Fruit fly (Drosophila melanogaster) Kc167 (cell line): Measurements from ENCODE around the gene cib.

Source experiments
- Myc ChIP-seq: fragments of >200 bp; optimal IDR thresholded peaks from 2 replicates; lab custom pipeline; 2017; ENCODE audit warnings: missing external identifiers
- h ChIP-seq: fragments of >200 bp; optimal IDR thresholded peaks from 3 replicates; lab custom pipeline; 2018; ENCODE audit warnings: missing external identifiers
- insv ChIP-seq: fragments of >200 bp; optimal IDR thresholded peaks from 3 replicates; lab custom pipeline; 2018; ENCODE audit warnings: missing external identifiers
- ttk ChIP-seq: sonication (Bioruptor generic); optimal IDR thresholded peaks from 2 replicates; lab custom pipeline; 2017; ENCODE audit warnings: missing external identifiers

DNA sequence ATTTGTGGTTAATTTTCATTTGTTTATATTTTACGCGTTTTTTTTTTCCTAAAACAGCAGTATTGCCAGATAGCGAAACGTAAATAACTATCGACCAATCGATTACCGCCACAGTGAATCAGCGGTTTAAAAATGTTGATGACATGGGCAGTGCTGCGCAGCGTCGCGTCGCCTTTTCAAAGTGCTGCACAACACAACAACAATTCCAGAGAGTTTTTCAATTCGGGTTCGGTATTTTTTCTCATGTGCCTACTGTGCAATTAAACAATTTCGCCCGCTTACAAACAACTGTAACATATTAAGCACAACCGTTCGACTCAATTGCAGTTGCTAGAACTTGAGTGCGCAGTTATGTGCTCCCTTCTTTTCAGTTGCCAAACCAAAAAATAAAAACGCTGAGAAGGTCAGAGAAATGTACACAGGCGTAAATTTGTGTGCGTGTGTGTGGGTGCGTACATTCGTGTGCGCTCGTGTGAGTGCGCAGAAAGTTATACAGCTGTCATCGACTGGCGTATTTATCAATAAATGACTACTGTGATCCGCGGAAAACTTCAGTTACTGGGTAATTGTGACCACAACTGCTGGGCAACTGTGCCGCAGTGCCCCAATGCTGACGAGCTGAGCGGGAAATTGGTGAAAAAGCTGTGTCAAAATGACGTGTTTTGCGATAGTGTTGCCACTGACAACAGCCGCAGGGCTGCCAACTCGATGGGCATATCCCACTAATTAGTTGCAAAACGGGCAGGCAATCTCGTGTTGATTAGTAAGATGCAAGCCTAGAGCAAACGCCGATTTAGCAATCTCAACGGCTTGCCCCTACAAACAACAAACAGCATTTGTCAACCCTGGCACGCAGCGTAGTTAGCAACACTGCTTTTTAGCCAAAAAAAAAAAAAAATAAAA, 11.2 kb downstream of the cib start, which contains the start of the genes tyf and Tip60:
- no peak for TF ChIP-seq insv (lab: Kevin White, UChicago)
- no peak for TF ChIP-seq ttk (lab: Kevin White, UChicago)
- TF ChIP-seq Myc (lab: Kevin White, UChicago), result no peak
- no peak for TF ChIP-seq h (lab: Kevin White, UChicago)
